Worm (Caenorhabditis elegans) whole organism, early embryonic: ENCODE data around the gene D1086.1.

Experiments used
- B0310.2 ChIP-seq: sonication (generic microtip); optimal IDR thresholded peaks from 2 replicates; lab custom pipeline; 2016; ENCODE audit warnings: mild to moderate bottlenecking, missing genetic modification characterization, missing compliant biosample characterization
- F13C5.2 ChIP-seq: sonication (generic microtip); optimal IDR thresholded peaks from 2 replicates; lab custom pipeline; 2017; ENCODE audit warnings: mild to moderate bottlenecking, missing genetic modification characterization, inconsistent platforms, missing compliant biosample characterization
- aly-1 ChIP-seq: sonication (generic microtip); optimal IDR thresholded peaks from 2 replicates; lab custom pipeline; 2016; ENCODE audit warnings: missing genetic modification characterization, missing compliant biosample characterization
- ama-1 ChIP-seq: fragments of 150-350 bp; optimal IDR thresholded peaks from 2 replicates; lab custom pipeline; 2014
- ceh-13 ChIP-seq: fragments of 200-800 bp; sonication (Bioruptor generic); optimal IDR thresholded peaks from 2 replicates; lab custom pipeline; 2018; ENCODE audit warnings: mild to moderate bottlenecking, missing genetic modification characterization, missing compliant biosample characterization
- ceh-36 ChIP-seq: sonication (generic microtip); optimal IDR thresholded peaks from 2 replicates; lab custom pipeline; 2016; ENCODE audit warnings: missing genetic modification characterization, inconsistent platforms, missing compliant biosample characterization
- ets-7 ChIP-seq: sonication (generic microtip); optimal IDR thresholded peaks from 2 replicates; lab custom pipeline; 2016; ENCODE audit warnings: missing genotype, missing genetic modification characterization, missing compliant biosample characterization
- flt-1 ChIP-seq: fragments of 200-800 bp; sonication (Bioruptor generic); IDR thresholded peaks from 2 replicates; pipeline ENCODE4 v1.3.6; 2022; ENCODE audit warnings: missing genetic modification characterization, missing compliant biosample characterization
- hmbx-1 ChIP-seq: sonication (generic microtip); optimal IDR thresholded peaks from 2 replicates; lab custom pipeline; 2016; ENCODE audit warnings: mild to moderate bottlenecking, missing genetic modification characterization, missing compliant biosample characterization
- hmg-4 ChIP-seq: fragments of 200-800 bp; sonication (Bioruptor generic); optimal IDR thresholded peaks from 2 replicates; lab custom pipeline; 2018; ENCODE audit warnings: mild to moderate bottlenecking, missing genetic modification characterization, missing compliant biosample characterization
- hnd-1 ChIP-seq: sonication (generic microtip); optimal IDR thresholded peaks from 2 replicates; lab custom pipeline; 2016; ENCODE audit warnings: missing genetic modification characterization, missing compliant biosample characterization
- pes-1 ChIP-seq: fragments of 200-800 bp; sonication (Bioruptor generic); IDR thresholded peaks from 2 replicates; pipeline ENCODE4 v1.3.6; 2022; ENCODE audit warnings: missing genetic modification reagents, missing genetic modification characterization, missing compliant biosample characterization
- scrt-1 ChIP-seq: fragments of 200-800 bp; sonication (Bioruptor generic); IDR thresholded peaks from 2 replicates; pipeline ENCODE4 v1.3.6; 2022; ENCODE audit warnings: missing genetic modification characterization, missing compliant biosample characterization
- sea-1 ChIP-seq: fragments of 200-800 bp; sonication (Bioruptor generic); conservative IDR thresholded peaks from 2 replicates; pipeline ENCODE4 v1.3.6; 2022; ENCODE audit warnings: missing genetic modification characterization, missing compliant biosample characterization
- tbx-11 ChIP-seq: fragments of 200-800 bp; sonication (Bioruptor generic); IDR thresholded peaks from 2 replicates; pipeline ENCODE4 v1.3.6; 2022; ENCODE audit warnings: missing genetic modification characterization, missing compliant biosample characterization
- tbx-37 ChIP-seq: fragments of 200-800 bp; sonication (Bioruptor generic); conservative IDR thresholded peaks from 2 replicates; pipeline ENCODE4 v1.3.6; 2022; ENCODE audit warnings: missing genetic modification reagents, missing genetic modification characterization, missing compliant biosample characterization
- tra-4 ChIP-seq: sonication (generic microtip); optimal IDR thresholded peaks from 2 replicates; lab custom pipeline; 2017; ENCODE audit warnings: missing genetic modification characterization, missing compliant biosample characterization

D1086.1 gene

ce11 chrV:14146199-14146598 is 47.5 kb downstream of the D1086.1 start, which contains the start of gene acs-10:
Gene acs-10 (plus strand): TSS chrV:14146499.
- TF ChIP-seq tbx-37 (GFP tag; lab: Robert Waterston, UW) (no peak), flt-1 (GFP tag; lab: Robert Waterston, UW) (no peak), tbx-11 (GFP tag; lab: Robert Waterston, UW) (no peak), pes-1 (GFP tag; lab: Robert Waterston, UW) (no peak), hnd-1 (tag; lab: Kevin White, UChicago) (no peak), hmbx-1 (tag; lab: Kevin White, UChicago) (no peak), scrt-1 (GFP tag; lab: Robert Waterston, UW) (no peak), B0310.2 (tag; lab: Kevin White, UChicago) (no peak), F13C5.2 (tag; lab: Kevin White, UChicago) (no peak), ama-1 (lab: Kevin White, UChicago) (no peak), ceh-36 (no peak), ceh-13 (GFP tag; lab: Kevin White, UChicago) (no peak), aly-1 (tag; lab: Kevin White, UChicago) (no peak), sea-1 (no peak), ets-7 (tag; lab: Kevin White, UChicago) (no peak), hmg-4 (GFP tag; lab: Kevin White, UChicago) (no peak), tra-4 (tag; lab: Kevin White, UChicago) (no peak)

ce11 chrV:14147114-14147513 is 48.5 kb downstream of the D1086.1 start:
- no peak for TF ChIP-seq hmbx-1 (tag; lab: Kevin White, UChicago)
- TF ChIP-seq scrt-1 (GFP tag; lab: Robert Waterston, UW), result no peak
- no peak for TF ChIP-seq pes-1 (GFP tag; lab: Robert Waterston, UW)
- TF ChIP-seq ceh-36, result no peak
- no peak for TF ChIP-seq ceh-13 (GFP tag; lab: Kevin White, UChicago)
- no peak for TF ChIP-seq flt-1 (GFP tag; lab: Robert Waterston, UW)
- TF ChIP-seq aly-1 (tag; lab: Kevin White, UChicago), result no peak
- no peak for TF ChIP-seq hnd-1 (tag; lab: Kevin White, UChicago)
- no peak for TF ChIP-seq tbx-37 (GFP tag; lab: Robert Waterston, UW)
- no peak for TF ChIP-seq F13C5.2 (tag; lab: Kevin White, UChicago)
- no peak for TF ChIP-seq tbx-11 (GFP tag; lab: Robert Waterston, UW)
- no peak for TF ChIP-seq ets-7 (tag; lab: Kevin White, UChicago)
- TF ChIP-seq hmg-4 (GFP tag; lab: Kevin White, UChicago), result no peak
- no peak for TF ChIP-seq sea-1
- TF ChIP-seq ama-1 (lab: Kevin White, UChicago), result no peak
- TF ChIP-seq B0310.2 (tag; lab: Kevin White, UChicago), result no peak
- no peak for TF ChIP-seq tra-4 (tag; lab: Kevin White, UChicago)

ce11 chrV:14149125-14149524 is 50.5 kb downstream of the D1086.1 start:
- TF ChIP-seq ceh-36 (no peak), hmbx-1 (tag; lab: Kevin White, UChicago) (no peak), pes-1 (GFP tag; lab: Robert Waterston, UW) (no peak), hmg-4 (GFP tag; lab: Kevin White, UChicago) (no peak)
